Worm (Caenorhabditis elegans): ENCODE results near the gene F35C11.4.

The F35C11.4 gene

DNA sequence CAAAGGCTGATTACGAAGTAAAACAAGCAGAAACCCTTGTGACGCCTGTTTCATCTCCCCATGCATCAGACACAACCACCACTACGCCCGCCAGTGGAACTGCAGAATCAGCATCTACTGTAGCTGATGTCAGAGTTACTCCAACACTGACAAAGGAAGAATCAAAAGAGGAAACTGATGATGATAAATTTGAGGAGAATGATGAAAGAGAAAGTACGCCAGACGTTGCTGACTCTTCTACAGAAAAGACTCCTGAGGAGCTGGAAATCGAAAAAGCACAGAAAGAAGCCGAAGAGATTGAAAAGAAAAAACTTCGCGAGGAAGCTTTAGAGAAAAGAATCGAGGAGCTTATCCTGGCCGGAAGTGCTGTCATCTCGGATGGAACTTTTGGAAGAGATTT, 30.5 kb upstream of the F35C11.4 start (continued):
- TF ChIP-seq Y67H2A.10 (GFP tag; conservative IDR thresholded peaks at IDR 0.05), result no peak

- TF ChIP-seq bed-1 (GFP tag; IDR thresholded peaks at IDR 0.05), result no peak
- no peak for TF ChIP-seq gei-17 (GFP tag; optimal IDR thresholded peaks at IDR 0.05)
- TF ChIP-seq lsy-27 (tag; optimal IDR thresholded peaks at IDR 0.05; ENCODE audit: borderline replicate concordance, insufficient read depth), result no peak
- TF ChIP-seq cebp-1 (GFP tag; IDR thresholded peaks at IDR 0.05), result no peak
- no peak for TF ChIP-seq cebp-1 (tag; optimal IDR thresholded peaks at IDR 0.05)
- TF ChIP-seq ama-1 (optimal IDR thresholded peaks at IDR 0.05), result no peak
- TF ChIP-seq ama-1 (GFP tag; optimal IDR thresholded peaks at IDR 0.05), result no peak
- no peak for TF ChIP-seq D2030.7 (GFP tag; IDR thresholded peaks at IDR 0.05)
- no peak for TF ChIP-seq egl-44 (GFP tag; IDR thresholded peaks at IDR 0.05)
- no peak for TF ChIP-seq let-526 (GFP tag; IDR thresholded peaks at IDR 0.05)
- TF ChIP-seq nhr-80 (tag; optimal IDR thresholded peaks at IDR 0.05), result no peak
- no peak for TF ChIP-seq nfyb-1 (GFP tag; IDR thresholded peaks at IDR 0.05)
- no peak for TF ChIP-seq rec-8 (tag; optimal IDR thresholded peaks at IDR 0.05)
- no peak for TF ChIP-seq B0261.1 (tag; optimal IDR thresholded peaks at IDR 0.05)
- no peak for TF ChIP-seq ztf-28 (GFP tag; IDR thresholded peaks at IDR 0.05)
- no peak for TF ChIP-seq fkh-3 (tag; optimal IDR thresholded peaks at IDR 0.05)
- no peak for TF ChIP-seq Y95B8A.8 (GFP tag; IDR thresholded peaks at IDR 0.05)
- TF ChIP-seq F23B12.7 (tag; optimal IDR thresholded peaks at IDR 0.05; ENCODE audit: insufficient read depth), result no peak
- no peak for TF ChIP-seq sdz-38 (tag; optimal IDR thresholded peaks at IDR 0.05)
- TF ChIP-seq Y53F4B.3 (GFP tag; IDR thresholded peaks at IDR 0.05), result no peak
These were observed 28.5 kb upstream of the F35C11.4 start for ce11 chrII:8220267-8220666.

DNA sequence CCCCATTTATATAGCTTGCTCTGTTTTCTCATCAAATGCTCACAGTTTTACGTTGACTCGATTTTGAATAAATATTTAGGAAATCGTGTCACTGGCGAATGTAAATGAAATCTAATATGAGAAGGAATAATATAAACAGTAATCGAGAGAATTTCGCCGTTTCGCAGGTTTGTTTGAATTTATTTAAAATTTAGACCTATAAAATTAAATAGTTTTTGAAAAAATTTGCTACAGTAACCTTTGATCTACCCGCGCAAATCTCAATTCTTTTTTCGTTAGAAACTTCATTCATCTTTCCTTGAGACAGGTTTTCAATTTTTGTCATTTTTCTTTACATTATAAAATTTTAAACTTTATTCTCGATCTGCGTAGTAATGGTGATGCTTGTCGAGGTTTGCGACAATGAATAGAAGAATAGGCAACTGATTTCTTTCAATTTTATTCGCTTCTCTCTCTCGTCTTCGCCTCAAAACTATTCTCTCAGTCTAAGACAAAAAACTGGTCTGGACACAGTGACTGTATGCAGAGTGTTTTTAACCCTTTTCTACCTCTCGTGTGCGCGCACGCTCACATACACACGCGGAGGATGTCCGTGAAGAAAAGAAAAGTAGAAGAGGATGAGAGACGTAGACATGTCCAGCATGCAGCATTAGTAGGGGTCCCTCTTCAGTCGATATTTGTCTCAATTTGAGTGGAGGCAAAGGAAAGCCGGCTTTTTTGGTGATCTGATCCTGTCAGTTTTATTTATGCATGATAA, 26.3 kb upstream of the F35C11.4 start, which contains the start of gene dab-1:
Gene dab-1, plus strand, starts transcription at position 78 of the 757 bp plus-strand sequence.
- TF ChIP-seq ceh-27 (GFP tag; optimal IDR thresholded peaks at IDR 0.05), result peak; percentile 2
- TF ChIP-seq hmg-1.2 (GFP tag; IDR thresholded peaks at IDR 0.05), result peak; percentile 7; the same call in 1 of the 2 replicates
- TF ChIP-seq mcd-1 (GFP tag; IDR thresholded peaks at IDR 0.05), result no peak
- peak; percentile 42 for TF ChIP-seq hrde-1 (tag; optimal IDR thresholded peaks at IDR 0.05; ENCODE audit: borderline replicate concordance)
- no peak for TF ChIP-seq nhr-120 (GFP tag; IDR thresholded peaks at IDR 0.05)
- TF ChIP-seq sptf-2 (GFP tag; optimal IDR thresholded peaks at IDR 0.05), result no peak
- no peak for TF ChIP-seq C06A6.2 (GFP tag; conservative IDR thresholded peaks at IDR 0.05)
- TF ChIP-seq F22D6.2 (tag; optimal IDR thresholded peaks at IDR 0.05), result no peak
- TF ChIP-seq T07F8.4 (tag; optimal IDR thresholded peaks at IDR 0.05), result no peak
- peak; percentile 54 for TF ChIP-seq dpl-1 (GFP tag; optimal IDR thresholded peaks at IDR 0.05)
- TF ChIP-seq cebp-1 (GFP tag; IDR thresholded peaks at IDR 0.05), result no peak
- peak; percentile 4 for TF ChIP-seq cebp-1 (tag; optimal IDR thresholded peaks at IDR 0.05)
- TF ChIP-seq madf-6 (GFP tag; IDR thresholded peaks at IDR 0.05), result peak; percentile 94
- no peak for TF ChIP-seq somi-1 (GFP tag; optimal IDR thresholded peaks at IDR 0.05)
- no peak for TF ChIP-seq sea-2 (GFP tag; IDR thresholded peaks at IDR 0.05)
- 0 out of 2 replicates have a peak, but pooled peaks have one; percentile 14 for TF ChIP-seq ceh-91 (GFP tag; IDR thresholded peaks at IDR 0.05)
- TF ChIP-seq lsy-27 (tag; optimal IDR thresholded peaks at IDR 0.05; ENCODE audit: borderline replicate concordance, insufficient read depth), result no peak
- peak; percentile 5 for TF ChIP-seq F23B12.7 (tag; optimal IDR thresholded peaks at IDR 0.05; ENCODE audit: insufficient read depth)
- no peak for TF ChIP-seq fkh-3 (tag; optimal IDR thresholded peaks at IDR 0.05)
- peak; percentile 43 for TF ChIP-seq lin-54 (GFP tag; optimal IDR thresholded peaks at IDR 0.05)
- no peak for TF ChIP-seq chd-7 (tag; optimal IDR thresholded peaks at IDR 0.05)
- TF ChIP-seq efl-1 (GFP tag; optimal IDR thresholded peaks at IDR 0.05), result peak; percentile 88
- TF ChIP-seq T26A5.8 (tag; optimal IDR thresholded peaks at IDR 0.05), result no peak
- TF ChIP-seq lsl-1 (GFP tag; optimal IDR thresholded peaks at IDR 0.05), result peak; percentile 72
- TF ChIP-seq F33H1.4 (GFP tag; IDR thresholded peaks at IDR 0.05), result peak; percentile 55
- 0 out of 2 replicates have a peak, but pooled peaks have one; percentile 4 for TF ChIP-seq Y95B8A.8 (GFP tag; IDR thresholded peaks at IDR 0.05)
- no peak for TF ChIP-seq ztf-26 (tag; optimal IDR thresholded peaks at IDR 0.05)
- peak; percentile 83 for TF ChIP-seq madf-8 (GFP tag; conservative IDR thresholded peaks at IDR 0.05)
- TF ChIP-seq pbrm-1 (GFP tag; IDR thresholded peaks at IDR 0.05), result no peak
- no peak for TF ChIP-seq atf-7 (tag; optimal IDR thresholded peaks at IDR 0.05)

Data from whole organism, young adult.